ENCODE assay signal across 1 fruit fly cellular context in genomic region chrX:12957412-12957895, dm6.
TF ChIP-seq lines count a peak whose summit lies in the region.

Gene hec (minus strand): TSS chrX:12957462.

TF ChIP-seq in whole organism, embryonic, 481 proteins besides CTCF, POLR2A, EP300 and RAD21 (continued from another document):
- TF ChIP-seq Atf3 (GFP tag; optimal IDR thresholded peaks at IDR 0.05; lab: Kevin White, UChicago) (no peak), nmo (GFP tag; optimal IDR thresholded peaks at IDR 0.05; lab: Kevin White, UChicago) (peak; percentile 18), Ets65A (GFP tag; lab: Kevin White, UChicago) (peak; percentile 39), CG18764 (GFP tag; optimal IDR thresholded peaks at IDR 0.05; lab: Kevin White, UChicago) (no peak), crol (GFP tag; IDR thresholded peaks at IDR 0.05; lab: Robert Waterston, UW) (no peak), grau (tag; optimal IDR thresholded peaks at IDR 0.05; lab: Kevin White, UChicago) (peak; percentile 41), lab (GFP tag; optimal IDR thresholded peaks at IDR 0.05; lab: Kevin White, UChicago) (peak; percentile 36), nom (GFP tag; optimal IDR thresholded peaks at IDR 0.05; lab: Kevin White, UChicago) (no peak), Hr39 (optimal IDR thresholded peaks at IDR 0.05; lab: Kevin White, UChicago) (no peak), mld (GFP tag; IDR thresholded peaks at IDR 0.05; lab: Robert Waterston, UW; ENCODE audit: partially characterized antibody) (no peak), CG1832 (GFP tag; optimal IDR thresholded peaks at IDR 0.05; lab: Kevin White, UChicago) (no peak), lmd (GFP tag; IDR thresholded peaks at IDR 0.05; lab: Robert Waterston, UW) (no peak), aop (GFP tag; IDR thresholded peaks at IDR 0.05; lab: Robert Waterston, UW) (no peak), CG3281 (GFP tag; optimal IDR thresholded peaks at IDR 0.05; lab: Kevin White, UChicago) (peak; percentile 16), CG12071 (GFP tag; optimal IDR thresholded peaks at IDR 0.05; lab: Kevin White, UChicago) (no peak), prd (optimal IDR thresholded peaks at IDR 0.05; lab: Kevin White, UChicago) (no peak), prd (GFP tag; IDR thresholded peaks at IDR 0.05; lab: Robert Waterston, UW) (peak; percentile 35; the same call in 1 of the 3 replicates), BEAF-32 (GFP tag; optimal IDR thresholded peaks at IDR 0.05; lab: Kevin White, UChicago) (no peak), gfzf (GFP tag; optimal IDR thresholded peaks at IDR 0.05; lab: Kevin White, UChicago) (no peak), CG6813 (GFP tag; optimal IDR thresholded peaks at IDR 0.05; lab: Kevin White, UChicago) (no peak), Oli (tag; optimal IDR thresholded peaks at IDR 0.05; lab: Kevin White, UChicago) (peak; percentile 24), CG30431 (GFP tag; optimal IDR thresholded peaks at IDR 0.05; lab: Kevin White, UChicago) (no peak), maf-S (GFP tag; optimal IDR thresholded peaks at IDR 0.05; lab: Kevin White, UChicago) (no peak), pan (optimal IDR thresholded peaks at IDR 0.05; lab: Kevin White, UChicago) (no peak), pan (GFP tag; optimal IDR thresholded peaks at IDR 0.05 in 1 of 2, IDR thresholded peaks at IDR 0.05 in 1 of 2) (peak in 1 of 2 experiments; percentile 14), CG10366 (GFP tag; IDR thresholded peaks at IDR 0.05; lab: Robert Waterston, UW) (peak; percentile 11; the same call in 1 of the 2 replicates), CG10321 (GFP tag; IDR thresholded peaks at IDR 0.05; lab: Robert Waterston, UW) (no peak), CG2199 (GFP tag; IDR thresholded peaks at IDR 0.05; lab: Robert Waterston, UW) (no peak), Neu2 (GFP tag; optimal IDR thresholded peaks at IDR 0.05; lab: Kevin White, UChicago; ENCODE audit: borderline replicate concordance) (no peak), tup (GFP tag; optimal IDR thresholded peaks at IDR 0.05; lab: Kevin White, UChicago) (no peak), Vsx1 (GFP tag; optimal IDR thresholded peaks at IDR 0.05; lab: Kevin White, UChicago) (no peak), Oaz (GFP tag; IDR thresholded peaks at IDR 0.05; lab: Robert Waterston, UW) (no peak), CG31365 (tag; optimal IDR thresholded peaks at IDR 0.05; lab: Kevin White, UChicago) (peak; percentile 90), jigr1 (GFP tag; IDR thresholded peaks at IDR 0.05; lab: Robert Waterston, UW) (no peak), ssp (GFP tag; IDR thresholded peaks at IDR 0.05; lab: Robert Waterston, UW) (no peak), CG34422 (GFP tag; IDR thresholded peaks at IDR 0.05; lab: Robert Waterston, UW) (no peak), CG11247 (GFP tag; IDR thresholded peaks at IDR 0.05; lab: Robert Waterston, UW) (no peak), CG7556 (GFP tag; optimal IDR thresholded peaks at IDR 0.05; lab: Kevin White, UChicago) (peak; percentile 7), ind (GFP tag; optimal IDR thresholded peaks at IDR 0.05; lab: Kevin White, UChicago) (peak; percentile 21), otp (GFP tag; IDR thresholded peaks at IDR 0.05; lab: Robert Waterston, UW) (no peak), CG8281 (tag; optimal IDR thresholded peaks at IDR 0.05; lab: Kevin White, UChicago) (no peak), CG8388 (GFP tag; optimal IDR thresholded peaks at IDR 0.05; lab: Kevin White, UChicago) (no peak), pnt (GFP tag; optimal IDR thresholded peaks at IDR 0.05; lab: Kevin White, UChicago) (no peak), CG3065 (GFP tag; optimal IDR thresholded peaks at IDR 0.05; lab: Kevin White, UChicago) (peak; percentile 23), zf30C (GFP tag; optimal IDR thresholded peaks at IDR 0.05; lab: Kevin White, UChicago) (peak; percentile 54), z (GFP tag; IDR thresholded peaks at IDR 0.05; lab: Robert Waterston, UW) (no peak), CG11723 (GFP tag; optimal IDR thresholded peaks at IDR 0.05; lab: Kevin White, UChicago) (no peak), Fer1 (GFP tag; optimal IDR thresholded peaks at IDR 0.05; lab: Kevin White, UChicago) (peak; percentile 50), E2f2 (GFP tag; IDR thresholded peaks at IDR 0.05; lab: Robert Waterston, UW) (peak; percentile 15; the same call in 1 of the 2 replicates), gsb-n (tag; optimal IDR thresholded peaks at IDR 0.05; lab: Kevin White, UChicago) (no peak), salm (tag; optimal IDR thresholded peaks at IDR 0.05; lab: Kevin White, UChicago) (no peak), gcm2 (GFP tag; optimal IDR thresholded peaks at IDR 0.05; lab: Kevin White, UChicago) (no peak), dpn (GFP tag; optimal IDR thresholded peaks at IDR 0.05; lab: Kevin White, UChicago) (no peak), fd3F (GFP tag; optimal IDR thresholded peaks at IDR 0.05; lab: Kevin White, UChicago) (no peak), CG12659 (GFP tag; optimal IDR thresholded peaks at IDR 0.05; lab: Kevin White, UChicago) (peak; percentile 7), CG34376 (GFP tag; optimal IDR thresholded peaks at IDR 0.05; lab: Kevin White, UChicago) (no peak), CG11398 (GFP tag; optimal IDR thresholded peaks at IDR 0.05; lab: Kevin White, UChicago) (no peak), CG13424 (tag; optimal IDR thresholded peaks at IDR 0.05; lab: Kevin White, UChicago) (peak; percentile 19), cas (GFP tag; IDR thresholded peaks at IDR 0.05; lab: Robert Waterston, UW) (no peak), Myb (GFP tag; optimal IDR thresholded peaks at IDR 0.05; lab: Kevin White, UChicago) (no peak), CG18599 (GFP tag; optimal IDR thresholded peaks at IDR 0.05; lab: Kevin White, UChicago) (peak; percentile 60), gsb (GFP tag; IDR thresholded peaks at IDR 0.05; lab: Robert Waterston, UW) (no peak)
